Fruit fly (Drosophila melanogaster) whole organism, embryonic: Measurements from ENCODE around the gene amrt.

Source experiments
- Asciz ChIP-seq: fragments of 200-800 bp; sonication (Bioruptor generic); optimal IDR thresholded peaks from 2 replicates; lab custom pipeline; 2017; ENCODE audit warnings: missing biosample characterization, mild to moderate bottlenecking, missing genetic modification characterization, missing genetic modification reagents
- Atf3 ChIP-seq: fragments of 200-800 bp; sonication (Bioruptor generic); optimal IDR thresholded peaks from 3 replicates; lab custom pipeline; 2016; ENCODE audit warnings: missing biosample characterization, missing genetic modification characterization
- Bdp1 ChIP-seq: fragments of 200-800 bp; sonication (Bioruptor generic); optimal IDR thresholded peaks from 3 replicates; lab custom pipeline; 2016; ENCODE audit warnings: missing biosample characterization, missing genetic modification characterization
- CG11085 ChIP-seq: fragments of 200-800 bp; sonication (Bioruptor generic); IDR thresholded peaks from 2 replicates; pipeline ENCODE4 v1.3.6; 2022; ENCODE audit warnings: missing biosample characterization, missing genetic modification characterization
- CG12299 ChIP-seq: fragments of 200-800 bp; sonication (Bioruptor generic); optimal IDR thresholded peaks from 2 replicates; lab custom pipeline; 2018; ENCODE audit warnings: missing biosample characterization, mild to moderate bottlenecking, missing genetic modification characterization
- CG12391 ChIP-seq: fragments of 200-800 bp; sonication (Bioruptor generic); optimal IDR thresholded peaks from 3 replicates; lab custom pipeline; 2018; ENCODE audit warnings: missing biosample characterization, mild to moderate bottlenecking, missing genetic modification characterization, moderate library complexity
- CG15269 ChIP-seq: fragments of 200-800 bp; sonication (Bioruptor generic); optimal IDR thresholded peaks from 2 replicates; lab custom pipeline; 2018; ENCODE audit warnings: missing biosample characterization, mild to moderate bottlenecking, missing genetic modification characterization, moderate library complexity
- CG15514 ChIP-seq: fragments of 200-800 bp; sonication (Bioruptor generic); optimal IDR thresholded peaks from 3 replicates; lab custom pipeline; 2017; ENCODE audit warnings: missing biosample characterization, missing genetic modification characterization, mild to moderate bottlenecking, moderate library complexity, missing genetic modification reagents
- CG1647 ChIP-seq: fragments of 200-800 bp; sonication (Bioruptor generic); optimal IDR thresholded peaks from 3 replicates; lab custom pipeline; 2016; ENCODE audit warnings: missing biosample characterization, missing genetic modification characterization
- CG16863 ChIP-seq: fragments of 200-800 bp; sonication (Bioruptor generic); optimal IDR thresholded peaks from 3 replicates; lab custom pipeline; 2016; ENCODE audit warnings: missing biosample characterization, missing genetic modification characterization
- CG17385 ChIP-seq: fragments of 200-800 bp; sonication (Bioruptor generic); optimal IDR thresholded peaks from 3 replicates; lab custom pipeline; 2018; ENCODE audit warnings: missing biosample characterization, mild to moderate bottlenecking, missing genetic modification characterization
- CG17568 ChIP-seq: fragments of 200-800 bp; sonication (Bioruptor generic); optimal IDR thresholded peaks from 2 replicates; lab custom pipeline; 2018; ENCODE audit warnings: missing biosample characterization, mild to moderate bottlenecking, missing genetic modification characterization, moderate library complexity
- CG2202 ChIP-seq: fragments of 200-800 bp; sonication (Bioruptor generic); optimal IDR thresholded peaks from 2 replicates; lab custom pipeline; 2018; ENCODE audit warnings: missing biosample characterization, mild to moderate bottlenecking, missing genetic modification characterization
- CG2712 ChIP-seq: fragments of 200-800 bp; optimal IDR thresholded peaks from 3 replicates; lab custom pipeline; 2019; ENCODE audit warnings: missing biosample characterization, mild to moderate bottlenecking, missing genetic modification characterization, moderate library complexity
- CG3726 ChIP-seq: fragments of 200-800 bp; sonication (Bioruptor generic); IDR thresholded peaks from 3 replicates; pipeline ENCODE4, ENCODE4 v1.3.6; 2022; ENCODE audit warnings: missing biosample characterization, missing genetic modification characterization
- CG4282 ChIP-seq: fragments of 200-800 bp; sonication (Bioruptor generic); optimal IDR thresholded peaks from 2 replicates; lab custom pipeline; 2016; ENCODE audit warnings: missing biosample characterization, missing genetic modification characterization
- CG4404 ChIP-seq: fragments of 200-800 bp; sonication (Bioruptor generic); IDR thresholded peaks from 2 replicates; pipeline ENCODE4 v1.3.6; 2022; ENCODE audit warnings: missing biosample characterization, missing genetic modification characterization
- CG5180 ChIP-seq: fragments of 200-800 bp; sonication (Bioruptor generic); optimal IDR thresholded peaks from 3 replicates; lab custom pipeline; 2017; ENCODE audit warnings: missing biosample characterization, missing genetic modification characterization, mild to moderate bottlenecking, moderate library complexity, missing genetic modification reagents
- CG6689 ChIP-seq: fragments of 200-800 bp; sonication (Bioruptor generic); IDR thresholded peaks from 2 replicates; pipeline ENCODE4 v1.3.6; 2022; ENCODE audit warnings: missing biosample characterization, missing genetic modification characterization
- CG8281 ChIP-seq: fragments of 200-800 bp; sonication (Bioruptor generic); optimal IDR thresholded peaks from 2 replicates; lab custom pipeline; 2018; ENCODE audit warnings: missing biosample characterization, mild to moderate bottlenecking, missing genetic modification characterization, moderate library complexity
- CG8924 ChIP-seq: fragments of 200-800 bp; optimal IDR thresholded peaks from 3 replicates; lab custom pipeline; 2019; ENCODE audit warnings: missing biosample characterization, mild to moderate bottlenecking, missing genetic modification characterization, moderate library complexity
- CG9437 ChIP-seq: fragments of 200-800 bp; sonication (Bioruptor generic); optimal IDR thresholded peaks from 2 replicates; lab custom pipeline; 2018; ENCODE audit warnings: missing biosample characterization, mild to moderate bottlenecking, missing genetic modification characterization
- CoRest ChIP-seq: fragments of 200-800 bp; sonication (Bioruptor generic); optimal IDR thresholded peaks from 3 replicates; lab custom pipeline; 2018; ENCODE audit warnings: missing biosample characterization, mild to moderate bottlenecking, missing genetic modification characterization, moderate library complexity
- D19B ChIP-seq: fragments of 200-800 bp; sonication (Bioruptor generic); optimal IDR thresholded peaks from 2 replicates; lab custom pipeline; 2017; ENCODE audit warnings: missing biosample characterization, mild to moderate bottlenecking, missing genetic modification characterization
- NC2α ChIP-seq: fragments of 200-800 bp; sonication (Bioruptor generic); optimal IDR thresholded peaks from 2 replicates; lab custom pipeline; 2016; ENCODE audit warnings: missing biosample characterization, missing genetic modification characterization
- Ptx1 ChIP-seq: fragments of 200-800 bp; sonication (Bioruptor generic); IDR thresholded peaks from 2 replicates; pipeline ENCODE4 v1.3.6; 2022; ENCODE audit warnings: missing biosample characterization, missing genetic modification characterization
- Xbp1 ChIP-seq: fragments of 200-800 bp; sonication (Bioruptor generic); optimal IDR thresholded peaks from 3 replicates; lab custom pipeline; 2016; ENCODE audit warnings: missing biosample characterization, mild to moderate bottlenecking, missing genetic modification characterization
- ase ChIP-seq: fragments of 200-800 bp; sonication (Bioruptor generic); IDR thresholded peaks from 3 replicates; pipeline ENCODE4 v1.3.6; 2022; ENCODE audit warnings: missing biosample characterization, missing genetic modification characterization
- cad ChIP-seq: fragments of >200 bp; optimal IDR thresholded peaks from 2 replicates; lab custom pipeline; 2017; ENCODE audit warnings: missing biosample characterization, missing genetic modification characterization
- chinmo ChIP-seq: fragments of 200-800 bp; sonication (Bioruptor generic); IDR thresholded peaks from 4 replicates; pipeline ENCODE4 v1.3.6; 2022; ENCODE audit warnings: missing biosample characterization, missing genetic modification characterization; ENCODE audit not compliant: partially characterized antibody
- chn ChIP-seq: fragments of 200-800 bp; sonication (Bioruptor generic); optimal IDR thresholded peaks from 2 replicates; lab custom pipeline; 2016; ENCODE audit warnings: missing biosample characterization, missing genetic modification characterization
- crp ChIP-seq, 2 experiments: fragments of 200-800 bp; sonication (Bioruptor generic); optimal IDR thresholded peaks; 2 replicates in 1 of 2; 3 replicates in 1 of 2; lab custom pipeline; 2017; ENCODE audit warnings: missing biosample characterization in 2 of 2, missing genetic modification characterization in 2 of 2, mild to moderate bottlenecking in 1 of 2, moderate library complexity in 1 of 2
- disco-r ChIP-seq: fragments of 200-800 bp; sonication (Bioruptor generic); optimal IDR thresholded peaks from 2 replicates; lab custom pipeline; 2016; ENCODE audit warnings: missing biosample characterization, missing genetic modification characterization
- dmrt99B ChIP-seq: fragments of 200-800 bp; sonication (Bioruptor generic); optimal IDR thresholded peaks from 2 replicates; lab custom pipeline; 2018; ENCODE audit warnings: missing biosample characterization, mild to moderate bottlenecking, missing genetic modification characterization, moderate library complexity
- ewg ChIP-seq: fragments of 200-800 bp; sonication (Bioruptor generic); optimal IDR thresholded peaks from 3 replicates; lab custom pipeline; 2017; ENCODE audit warnings: mild to moderate bottlenecking, missing biosample characterization, missing genetic modification reagents, missing genetic modification characterization
- h ChIP-seq: fragments of >200 bp; optimal IDR thresholded peaks from 2 replicates; lab custom pipeline; 2017
- jigr1 ChIP-seq: fragments of 200-800 bp; sonication (Bioruptor generic); IDR thresholded peaks from 3 replicates; pipeline ENCODE4 v1.3.6; 2022; ENCODE audit warnings: missing biosample characterization, missing genetic modification characterization
- kah ChIP-seq: fragments of 200-800 bp; sonication (Bioruptor generic); optimal IDR thresholded peaks from 2 replicates; lab custom pipeline; 2018; ENCODE audit warnings: missing biosample characterization, mild to moderate bottlenecking, missing genetic modification characterization
- lab ChIP-seq: fragments of 200-800 bp; sonication (Bioruptor generic); optimal IDR thresholded peaks from 3 replicates; lab custom pipeline; 2017; ENCODE audit warnings: missing biosample characterization, missing genetic modification characterization, mild to moderate bottlenecking, moderate library complexity, missing genetic modification reagents
- pb ChIP-seq: fragments of 200-800 bp; sonication (Bioruptor generic); optimal IDR thresholded peaks from 3 replicates; lab custom pipeline; 2016; ENCODE audit warnings: missing biosample characterization, missing genetic modification characterization
- psq ChIP-seq: fragments of 200-800 bp; sonication (Bioruptor generic); optimal IDR thresholded peaks from 2 replicates; lab custom pipeline; 2017; ENCODE audit warnings: missing biosample characterization, missing genetic modification characterization
- rib ChIP-seq: fragments of 200-800 bp; sonication (Bioruptor generic); IDR thresholded peaks from 2 replicates; pipeline ENCODE4 v1.3.6; 2022; ENCODE audit warnings: missing biosample characterization, missing genetic modification characterization
- salm ChIP-seq: fragments of 200-800 bp; sonication (Bioruptor generic); optimal IDR thresholded peaks from 2 replicates; lab custom pipeline; 2018; ENCODE audit warnings: missing biosample characterization, mild to moderate bottlenecking, missing genetic modification characterization
- slbo ChIP-seq: fragments of 200-800 bp; sonication (Bioruptor generic); IDR thresholded peaks from 2 replicates; pipeline ENCODE4 v1.3.6; 2022; ENCODE audit warnings: missing biosample characterization, missing genetic modification characterization
- tll ChIP-seq, 2 experiments: fragments of 200-800 bp in 1 of 2; fragments of >200 bp in 1 of 2; sonication (Bioruptor generic) in 1 of 2; optimal IDR thresholded peaks; 2 replicates each; lab custom pipeline; 2017 to 2019; ENCODE audit warnings: missing biosample characterization in 2 of 2, missing genetic modification characterization in 2 of 2, mild to moderate bottlenecking in 1 of 2, moderate library complexity in 1 of 2
- tna ChIP-seq: fragments of 200-800 bp; sonication (Bioruptor generic); IDR thresholded peaks from 2 replicates; pipeline ENCODE4 v1.3.6; 2022; ENCODE audit warnings: missing biosample characterization, missing genetic modification characterization; ENCODE audit not compliant: partially characterized antibody
- twi ChIP-seq: fragments of 200-800 bp; optimal IDR thresholded peaks from 2 replicates; lab custom pipeline; 2019; ENCODE audit warnings: missing biosample characterization, mild to moderate bottlenecking, missing genetic modification characterization, moderate library complexity
- unc-4 ChIP-seq: fragments of 200-800 bp; sonication (Bioruptor generic); IDR thresholded peaks from 2 replicates; pipeline ENCODE4 v1.3.6; 2022; ENCODE audit warnings: missing biosample characterization, missing genetic modification characterization; ENCODE audit not compliant: partially characterized antibody
- zfh2 ChIP-seq: fragments of 200-800 bp; sonication (Bioruptor generic); optimal IDR thresholded peaks from 2 replicates; lab custom pipeline; 2016; ENCODE audit warnings: missing biosample characterization, missing genetic modification characterization

The amrt gene

DNA sequence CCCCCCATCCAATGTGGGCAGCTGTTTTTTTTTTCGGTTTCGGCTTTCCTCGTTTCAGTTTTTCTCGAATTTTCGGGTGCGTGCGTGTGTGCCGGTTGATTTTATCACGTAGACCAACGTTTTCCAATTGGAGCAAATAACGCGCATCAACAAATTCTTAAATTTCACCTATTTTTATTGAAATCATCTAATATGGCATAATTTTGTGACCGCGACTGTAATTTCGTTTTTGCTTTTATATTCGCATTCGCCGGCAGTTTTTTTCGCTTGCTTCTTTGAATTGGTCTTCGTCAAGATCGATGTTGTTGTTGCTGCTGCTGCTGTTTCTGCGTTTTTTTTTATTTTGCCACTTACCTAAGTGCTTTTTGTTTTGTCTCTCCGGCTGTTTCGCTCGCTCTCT is 27.8 kb upstream of the amrt start (continued):
- TF ChIP-seq CG15269 (tag; lab: Kevin White, UChicago) = peak; percentile 21
- TF ChIP-seq CG15514 = peak; percentile 20
- TF ChIP-seq slbo = 0 out of 2 replicates have a peak, but pooled peaks have one; percentile 9
- TF ChIP-seq lab (GFP tag; lab: Kevin White, UChicago) = no peak
- no peak for TF ChIP-seq Atf3 (GFP tag; lab: Kevin White, UChicago)
- no peak for TF ChIP-seq CG11085 (GFP tag; lab: Robert Waterston, UW)
- no peak for TF ChIP-seq chn (GFP tag; lab: Kevin White, UChicago)
- TF ChIP-seq Xbp1 (GFP tag; lab: Kevin White, UChicago) = no peak

DNA sequence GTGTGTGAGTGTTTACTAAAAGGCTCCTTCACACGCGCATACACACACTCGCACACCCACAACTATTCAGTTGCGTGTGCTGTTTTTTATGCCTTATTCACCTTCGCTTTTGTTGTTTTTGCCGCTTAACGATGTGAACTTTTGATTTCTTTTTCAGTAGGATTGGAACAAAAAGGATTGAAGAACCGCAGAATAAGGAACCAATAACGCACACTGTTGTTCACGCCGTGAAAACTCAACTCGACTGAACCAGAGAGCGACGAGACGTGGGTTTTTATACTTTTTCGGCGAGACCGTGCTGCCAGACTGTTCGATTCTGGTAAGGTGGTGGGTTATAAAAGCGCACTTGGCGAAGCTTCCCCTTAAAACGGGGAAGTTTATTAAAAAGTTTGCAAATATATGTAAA is 27.1 kb upstream of the amrt start, which contains the start of gene Pdcd4:
Gene Pdcd4, minus strand, starts transcription at position 255 of the 406 bp plus-strand sequence.
- TF ChIP-seq D19B (no peak), CG9437 (GFP tag; lab: Kevin White, UChicago) (no peak), CG8281 (no peak), ase (GFP tag; lab: Robert Waterston, UW) (0 out of 3 replicates have a peak, but pooled peaks have one; percentile 16), rib (GFP tag; lab: Robert Waterston, UW) (peak; percentile 42; the same call in 1 of the 2 replicates), CG17568 (peak; percentile 8), dmrt99B (tag; lab: Kevin White, UChicago) (no peak), tna (GFP tag; lab: Robert Waterston, UW) (peak; percentile 59; the same call in 1 of the 2 replicates), CG11085 (GFP tag; lab: Robert Waterston, UW) (no peak), crp (GFP tag; optimal IDR thresholded peaks at IDR 0.05; lab: Kevin White, UChicago) (no peak), kah (no peak), CG4404 (no peak), CG3726 (GFP tag; lab: Robert Waterston, UW) (no peak), NC2α (GFP tag; lab: Kevin White, UChicago) (peak; percentile 41), cad (GFP tag; lab: Kevin White, UChicago) (no peak), ewg (no peak), CG8924 (peak; percentile 44), zfh2 (GFP tag; lab: Kevin White, UChicago) (no peak), CG16863 (peak; percentile 6), Bdp1 (GFP tag; lab: Kevin White, UChicago) (no peak), chinmo (GFP tag; lab: Robert Waterston, UW) (peak; percentile 65; the same call in 1 of the 4 replicates), tll (GFP tag; optimal IDR thresholded peaks at IDR 0.05; lab: Kevin White, UChicago) (no peak), unc-4 (no peak), CG4282 (GFP tag; lab: Kevin White, UChicago) (peak; percentile 43), disco-r (GFP tag; lab: Kevin White, UChicago) (no peak), pb (GFP tag; lab: Kevin White, UChicago) (peak; percentile 10), psq (GFP tag; lab: Kevin White, UChicago) (no peak), lab (GFP tag; lab: Kevin White, UChicago) (peak; percentile 4), CG5180 (GFP tag; lab: Kevin White, UChicago) (no peak), Ptx1 (GFP tag; lab: Robert Waterston, UW) (no peak), CG2712 (tag; lab: Kevin White, UChicago) (peak; percentile 39), twi (tag; lab: Kevin White, UChicago) (no peak), jigr1 (GFP tag; lab: Robert Waterston, UW) (no peak), CG6689 (GFP tag; lab: Robert Waterston, UW) (no peak), CG1647 (GFP tag; lab: Kevin White, UChicago) (no peak), h (lab: Kevin White, UChicago) (no peak), CG12299 (tag; lab: Kevin White, UChicago) (peak; percentile 38), CG2202 (tag; lab: Kevin White, UChicago) (no peak), salm (tag; lab: Kevin White, UChicago) (peak; percentile 8), Asciz (GFP tag; lab: Kevin White, UChicago) (no peak), CoRest (tag; lab: Kevin White, UChicago) (peak; percentile 42), CG17385 (GFP tag; lab: Kevin White, UChicago) (peak; percentile 30), CG12391 (tag; lab: Kevin White, UChicago) (peak; percentile 6)
